Worm (Caenorhabditis elegans): ENCODE results near the gene Y54F10BM.12.

- no peak for TF ChIP-seq skn-1 (tag; optimal IDR thresholded peaks at IDR 0.05)
- no peak for TF ChIP-seq jun-1 (tag; optimal IDR thresholded peaks at IDR 0.05)
- TF ChIP-seq pha-4 (tag; optimal IDR thresholded peaks at IDR 0.05) = no peak
These were observed 33.2 kb upstream of the Y54F10BM.12 start, which contains the start of gene srd-69 for ce11 chrIII:2362648-2363047.
